Worm (Caenorhabditis elegans) whole organism, L2 larva: ENCODE measurements around the gene C18A3.3.

ENCODE experiments used
- ama-1 ChIP-seq: fragments of 150-350 bp; optimal IDR thresholded peaks from 2 replicates; lab custom pipeline; 2018; ENCODE audit warnings: inconsistent platforms
- blmp-1 ChIP-seq: sonication (generic microtip); optimal IDR thresholded peaks from 2 replicates; lab custom pipeline; 2017; ENCODE audit warnings: missing genetic modification characterization, mild to moderate bottlenecking, missing compliant biosample characterization, antibody characterized with exemption, moderate library complexity; ENCODE audit not compliant: insufficient read depth
- ceh-16 ChIP-seq: fragments of 150-350 bp; optimal IDR thresholded peaks from 2 replicates; lab custom pipeline; 2014; ENCODE audit warnings: missing biosample characterization, missing genetic modification characterization
- elt-3 ChIP-seq: sonication (generic microtip); optimal IDR thresholded peaks from 2 replicates; lab custom pipeline; 2017; ENCODE audit warnings: missing biosample characterization, missing genetic modification characterization
- lin-11 ChIP-seq: fragments of 150-350 bp; sonication (generic microtip); optimal IDR thresholded peaks from 2 replicates; lab custom pipeline; 2014; ENCODE audit warnings: missing biosample characterization, missing genetic modification characterization, inconsistent platforms, mixed read lengths
- lsy-2 ChIP-seq, 2 experiments: fragments of 150-350 bp in 1 of 2; sonication (generic microtip) in 1 of 2; optimal IDR thresholded peaks; 2 replicates each; lab custom pipeline; 2014 to 2017; ENCODE audit warnings: missing biosample characterization in 2 of 2, missing genetic modification characterization in 2 of 2
- nhr-11 ChIP-seq: fragments of 150-350 bp; optimal IDR thresholded peaks from 2 replicates; lab custom pipeline; 2014; ENCODE audit warnings: missing biosample characterization, missing genetic modification characterization
- nhr-12 ChIP-seq: fragments of 150-350 bp; optimal IDR thresholded peaks from 2 replicates; lab custom pipeline; 2014; ENCODE audit warnings: missing biosample characterization, missing genetic modification characterization
- nhr-237 ChIP-seq: fragments of 150-350 bp; optimal IDR thresholded peaks from 2 replicates; lab custom pipeline; 2014; ENCODE audit warnings: missing biosample characterization, missing genetic modification characterization
- snpc-4 ChIP-seq: fragments of 150-350 bp; optimal IDR thresholded peaks from 2 replicates; lab custom pipeline; 2014; ENCODE audit warnings: missing biosample characterization, missing genetic modification characterization
- unc-62 ChIP-seq: fragments of 150-350 bp; optimal IDR thresholded peaks from 2 replicates; lab custom pipeline; 2014; ENCODE audit warnings: missing biosample characterization, missing genetic modification reagents, missing genetic modification characterization
- ztf-11 ChIP-seq: sonication (generic microtip); optimal IDR thresholded peaks from 2 replicates; lab custom pipeline; 2017; ENCODE audit warnings: missing biosample characterization, missing genetic modification characterization

ce11 chrII:5744342-5744741 lies 28.2 kb downstream of the C18A3.3 start:
- TF ChIP-seq unc-62 (no peak), ztf-11 (no peak), ceh-16 (tag; lab: Kevin White, UChicago) (no peak), nhr-12 (no peak), lin-11 (tag; lab: Kevin White, UChicago) (no peak), blmp-1 (tag; lab: Kevin White, UChicago) (no peak), elt-3 (tag; lab: Kevin White, UChicago) (no peak), ama-1 (lab: Kevin White, UChicago) (no peak), nhr-237 (no peak), snpc-4 (tag; lab: Kevin White, UChicago) (no peak), lsy-2 (tag; optimal IDR thresholded peaks at IDR 0.05; lab: Kevin White, UChicago) (no peak), nhr-11 (tag; lab: Kevin White, UChicago) (no peak)
